Worm (Caenorhabditis elegans): ENCODE measurements around the gene T09F3.2.
"Not testable (repeated sequence)": the region's sequence is repeated elsewhere in the genome, so short reads cannot be mapped to it uniquely, and the experiment has no call there.

Gene T09F3.2

ce11 chrII:10410989-10411388, 20.0 kb downstream of the T09F3.2 start, which contains the start of gene E04D5.5:
Gene E04D5.5, plus strand, starts transcription at chrII:10411289.
- no peak for TF ChIP-seq cog-1 (tag; optimal IDR thresholded peaks at IDR 0.05)
- no peak for TF ChIP-seq T22C8.4 (GFP tag; IDR thresholded peaks at IDR 0.05)
- no peak for TF ChIP-seq ref-1 (GFP tag; conservative IDR thresholded peaks at IDR 0.05)
- TF ChIP-seq ztf-29 (GFP tag; IDR thresholded peaks at IDR 0.05) = no peak
- no peak for TF ChIP-seq med-1 (GFP tag; optimal IDR thresholded peaks at IDR 0.05; ENCODE audit: insufficient read depth)
- no peak for TF ChIP-seq tab-1 (GFP tag; IDR thresholded peaks at IDR 0.05)
- TF ChIP-seq flt-1 (GFP tag; IDR thresholded peaks at IDR 0.05) = no peak
- TF ChIP-seq ztf-23 (GFP tag; IDR thresholded peaks at IDR 0.05) = no peak

- no peak for TF ChIP-seq ztf-29 (GFP tag; IDR thresholded peaks at IDR 0.05)
- TF ChIP-seq klf-2 (GFP tag; conservative IDR thresholded peaks at IDR 0.05) = no peak
- TF ChIP-seq flt-1 (GFP tag; IDR thresholded peaks at IDR 0.05) = no peak
- TF ChIP-seq ref-1 (GFP tag; conservative IDR thresholded peaks at IDR 0.05) = no peak
- no peak for TF ChIP-seq med-1 (GFP tag; optimal IDR thresholded peaks at IDR 0.05; ENCODE audit: insufficient read depth)
- TF ChIP-seq cog-1 (tag; optimal IDR thresholded peaks at IDR 0.05) = no peak
- TF ChIP-seq T22C8.4 (GFP tag; IDR thresholded peaks at IDR 0.05) = no peak
- no peak for TF ChIP-seq ztf-23 (GFP tag; IDR thresholded peaks at IDR 0.05)
- TF ChIP-seq tab-1 (GFP tag; IDR thresholded peaks at IDR 0.05) = no peak
Observed at ce11 chrII:10416332-10416863, 25.4 kb downstream of the T09F3.2 start, which contains the start of gene eif-2A. Gene eif-2A, plus strand, starts transcription at chrII:10416800.

- TF ChIP-seq klf-2 (GFP tag; conservative IDR thresholded peaks at IDR 0.05) (no peak), ztf-23 (GFP tag; IDR thresholded peaks at IDR 0.05) (no peak), ztf-29 (GFP tag; IDR thresholded peaks at IDR 0.05) (no peak), T22C8.4 (GFP tag; IDR thresholded peaks at IDR 0.05) (no peak), med-1 (GFP tag; optimal IDR thresholded peaks at IDR 0.05; ENCODE audit: insufficient read depth) (no peak), flt-1 (GFP tag; IDR thresholded peaks at IDR 0.05) (no peak), ref-1 (GFP tag; conservative IDR thresholded peaks at IDR 0.05) (no peak), tab-1 (GFP tag; IDR thresholded peaks at IDR 0.05) (no peak), cog-1 (tag; optimal IDR thresholded peaks at IDR 0.05) (no peak)
Observed at ce11 chrII:10421941-10422340, 31.0 kb downstream of the T09F3.2 start, which contains the start of gene frpr-21. Gene frpr-21, minus strand, starts transcription at chrII:10422041.

DNA sequence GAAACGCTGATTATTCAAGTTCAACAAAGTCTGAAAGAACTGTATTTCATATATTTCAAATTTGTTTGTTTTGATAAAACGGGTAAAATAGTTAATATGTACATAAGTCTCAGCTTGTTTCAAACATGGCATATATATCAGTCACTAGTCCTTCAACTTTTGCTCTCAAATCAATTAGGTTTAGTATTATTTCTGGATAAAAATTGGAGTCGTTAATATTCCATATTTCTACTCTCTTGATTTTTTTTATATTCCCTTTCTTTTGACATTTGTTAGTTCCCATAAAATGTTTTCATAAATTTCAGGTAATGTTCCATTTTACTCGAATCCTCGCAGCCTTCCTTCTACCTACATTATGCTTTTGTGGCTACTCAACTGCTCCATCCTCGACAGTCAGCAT, 44.9 kb downstream of the T09F3.2 start, which contains the start of gene cut-4:
Gene cut-4 (plus strand): TSS at position 301 of the 400 bp plus-strand sequence.
- TF ChIP-seq flt-1 (GFP tag; IDR thresholded peaks at IDR 0.05) (no peak), cog-1 (tag; optimal IDR thresholded peaks at IDR 0.05) (no peak), T22C8.4 (GFP tag; IDR thresholded peaks at IDR 0.05) (no peak), tab-1 (GFP tag; IDR thresholded peaks at IDR 0.05) (no peak), klf-2 (GFP tag; conservative IDR thresholded peaks at IDR 0.05) (no peak), med-1 (GFP tag; optimal IDR thresholded peaks at IDR 0.05; ENCODE audit: insufficient read depth) (no peak), ref-1 (GFP tag; conservative IDR thresholded peaks at IDR 0.05) (no peak), ztf-23 (GFP tag; IDR thresholded peaks at IDR 0.05) (no peak), ztf-29 (GFP tag; IDR thresholded peaks at IDR 0.05) (no peak)

DNA sequence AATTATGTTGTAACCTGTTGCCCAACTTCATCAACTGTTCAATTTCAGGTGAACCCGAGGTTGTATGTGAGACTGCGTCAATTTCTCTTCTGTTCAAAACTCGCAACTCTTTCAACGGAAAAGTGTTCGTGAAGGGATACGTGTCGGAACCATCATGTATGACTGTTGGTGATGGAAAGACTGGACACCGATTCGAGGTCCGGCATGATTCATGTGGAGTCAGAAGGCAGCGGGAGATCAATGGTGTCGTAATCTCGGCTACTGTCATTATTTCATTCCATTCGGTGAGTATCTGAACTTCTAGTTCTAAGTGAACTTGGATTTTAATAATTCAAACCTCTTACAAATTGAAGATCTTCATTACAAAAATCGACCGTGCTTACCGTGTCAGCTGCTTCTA, 46.9 kb downstream of the T09F3.2 start:
- TF ChIP-seq med-1 (GFP tag; optimal IDR thresholded peaks at IDR 0.05; ENCODE audit: insufficient read depth) (no peak), klf-2 (GFP tag; conservative IDR thresholded peaks at IDR 0.05) (no peak)

ce11 chrII:10439976-10440375, 49.0 kb downstream of the T09F3.2 start, which contains the start of gene E04D5.4:
Gene E04D5.4, plus strand, starts transcription at chrII:10440276.
- TF ChIP-seq klf-2 (GFP tag; conservative IDR thresholded peaks at IDR 0.05) (no peak), ref-1 (GFP tag; conservative IDR thresholded peaks at IDR 0.05) (no peak), med-1 (GFP tag; optimal IDR thresholded peaks at IDR 0.05; ENCODE audit: insufficient read depth) (no peak), T22C8.4 (GFP tag; IDR thresholded peaks at IDR 0.05) (no peak)

ce11 chrII:10442846-10443245, 51.9 kb downstream of the T09F3.2 start, which contains the start of gene ZK673.1:
Gene ZK673.1, plus strand, starts transcription at chrII:10443146.
- not testable (repeated sequence) for TF ChIP-seq ztf-29 (GFP tag; IDR thresholded peaks at IDR 0.05); med-1 (GFP tag; optimal IDR thresholded peaks at IDR 0.05; ENCODE audit: insufficient read depth); cog-1 (tag; optimal IDR thresholded peaks at IDR 0.05)

Measured in whole organism, midembryonic.